Worm (Caenorhabditis elegans) whole organism, young adult: Measurements from ENCODE around the gene F42A9.3.

Experiments used
- Y95B8A.8 ChIP-seq: fragments of 200-800 bp; sonication (Bioruptor generic); IDR thresholded peaks from 2 replicates; pipeline ENCODE4 v1.3.6; 2022; ENCODE audit warnings: missing genetic modification reagents, missing genetic modification characterization, missing compliant biosample characterization
- him-1 ChIP-seq: sonication (generic microtip); optimal IDR thresholded peaks from 2 replicates; lab custom pipeline; 2016; ENCODE audit warnings: missing genotype, missing genetic modification reagents, missing genetic modification characterization, missing compliant biosample characterization
- nhr-80 ChIP-seq: sonication (generic microtip); optimal IDR thresholded peaks from 2 replicates; lab custom pipeline; 2016; ENCODE audit warnings: missing genetic modification characterization, missing compliant biosample characterization
- repo-1 ChIP-seq: sonication (generic microtip); optimal IDR thresholded peaks from 2 replicates; lab custom pipeline; 2017; ENCODE audit warnings: mild to moderate bottlenecking, missing genetic modification characterization, missing compliant biosample characterization

- TF ChIP-seq repo-1 (tag; lab: Kevin White, UChicago) (no peak), him-1 (no peak), nhr-80 (tag; lab: Kevin White, UChicago) (peak; percentile 87), Y95B8A.8 (GFP tag; lab: Robert Waterston, UW) (no peak)
These were observed 31.7 kb upstream of the F42A9.3 start, which contains the start of gene catp-7 for ce11 chrIV:8585076-8586033.
